Worm (Caenorhabditis elegans) whole organism, early embryonic: ENCODE data around the gene R04E5.8.

Source experiments
- B0310.2 ChIP-seq: sonication (generic microtip); optimal IDR thresholded peaks from 2 replicates; lab custom pipeline; 2016; ENCODE audit warnings: mild to moderate bottlenecking, missing genetic modification characterization, missing compliant biosample characterization
- F13C5.2 ChIP-seq: sonication (generic microtip); optimal IDR thresholded peaks from 2 replicates; lab custom pipeline; 2017; ENCODE audit warnings: mild to moderate bottlenecking, missing genetic modification characterization, inconsistent platforms, missing compliant biosample characterization
- aly-1 ChIP-seq: sonication (generic microtip); optimal IDR thresholded peaks from 2 replicates; lab custom pipeline; 2016; ENCODE audit warnings: missing genetic modification characterization, missing compliant biosample characterization
- ama-1 ChIP-seq: fragments of 150-350 bp; optimal IDR thresholded peaks from 2 replicates; lab custom pipeline; 2014
- ceh-13 ChIP-seq: fragments of 200-800 bp; sonication (Bioruptor generic); optimal IDR thresholded peaks from 2 replicates; lab custom pipeline; 2018; ENCODE audit warnings: mild to moderate bottlenecking, missing genetic modification characterization, missing compliant biosample characterization
- ceh-36 ChIP-seq: sonication (generic microtip); optimal IDR thresholded peaks from 2 replicates; lab custom pipeline; 2016; ENCODE audit warnings: missing genetic modification characterization, inconsistent platforms, missing compliant biosample characterization
- ets-7 ChIP-seq: sonication (generic microtip); optimal IDR thresholded peaks from 2 replicates; lab custom pipeline; 2016; ENCODE audit warnings: missing genotype, missing genetic modification characterization, missing compliant biosample characterization
- flt-1 ChIP-seq: fragments of 200-800 bp; sonication (Bioruptor generic); IDR thresholded peaks from 2 replicates; pipeline ENCODE4 v1.3.6; 2022; ENCODE audit warnings: missing genetic modification characterization, missing compliant biosample characterization
- hmbx-1 ChIP-seq: sonication (generic microtip); optimal IDR thresholded peaks from 2 replicates; lab custom pipeline; 2016; ENCODE audit warnings: mild to moderate bottlenecking, missing genetic modification characterization, missing compliant biosample characterization
- hmg-4 ChIP-seq: fragments of 200-800 bp; sonication (Bioruptor generic); optimal IDR thresholded peaks from 2 replicates; lab custom pipeline; 2018; ENCODE audit warnings: mild to moderate bottlenecking, missing genetic modification characterization, missing compliant biosample characterization
- hnd-1 ChIP-seq: sonication (generic microtip); optimal IDR thresholded peaks from 2 replicates; lab custom pipeline; 2016; ENCODE audit warnings: missing genetic modification characterization, missing compliant biosample characterization
- pes-1 ChIP-seq: fragments of 200-800 bp; sonication (Bioruptor generic); IDR thresholded peaks from 2 replicates; pipeline ENCODE4 v1.3.6; 2022; ENCODE audit warnings: missing genetic modification reagents, missing genetic modification characterization, missing compliant biosample characterization
- scrt-1 ChIP-seq: fragments of 200-800 bp; sonication (Bioruptor generic); IDR thresholded peaks from 2 replicates; pipeline ENCODE4 v1.3.6; 2022; ENCODE audit warnings: missing genetic modification characterization, missing compliant biosample characterization
- sea-1 ChIP-seq: fragments of 200-800 bp; sonication (Bioruptor generic); conservative IDR thresholded peaks from 2 replicates; pipeline ENCODE4 v1.3.6; 2022; ENCODE audit warnings: missing genetic modification characterization, missing compliant biosample characterization
- tbx-11 ChIP-seq: fragments of 200-800 bp; sonication (Bioruptor generic); IDR thresholded peaks from 2 replicates; pipeline ENCODE4 v1.3.6; 2022; ENCODE audit warnings: missing genetic modification characterization, missing compliant biosample characterization
- tbx-37 ChIP-seq: fragments of 200-800 bp; sonication (Bioruptor generic); conservative IDR thresholded peaks from 2 replicates; pipeline ENCODE4 v1.3.6; 2022; ENCODE audit warnings: missing genetic modification reagents, missing genetic modification characterization, missing compliant biosample characterization
- tra-4 ChIP-seq: sonication (generic microtip); optimal IDR thresholded peaks from 2 replicates; lab custom pipeline; 2017; ENCODE audit warnings: missing genetic modification characterization, missing compliant biosample characterization

The R04E5.8 gene

DNA sequence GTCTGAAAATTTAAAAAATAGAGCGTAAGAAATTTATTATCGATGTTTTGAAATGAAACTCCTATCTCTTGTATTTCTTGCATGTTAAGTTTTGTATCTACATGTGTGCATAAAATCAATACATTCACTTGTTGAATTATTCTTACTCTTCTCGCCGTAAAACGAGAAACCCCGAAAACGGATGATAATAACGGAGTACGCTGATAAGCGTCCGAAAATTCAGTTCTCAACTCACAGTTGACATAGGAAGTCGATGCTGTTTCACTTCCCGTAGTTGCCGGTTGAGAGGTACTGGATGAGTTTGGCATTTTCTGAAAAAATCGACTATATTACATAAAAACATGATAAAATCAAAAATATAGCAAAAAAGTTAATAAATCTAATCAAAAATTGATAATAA, 29.5 kb upstream of the R04E5.8 start, which contains the start of gene sec-15:
TSS of gene sec-15 (minus strand) at position 311 of the 400 bp plus-strand sequence.
- TF ChIP-seq ceh-36 (no peak), scrt-1 (GFP tag; lab: Robert Waterston, UW) (no peak), hmbx-1 (tag; lab: Kevin White, UChicago) (no peak), B0310.2 (tag; lab: Kevin White, UChicago) (no peak), F13C5.2 (tag; lab: Kevin White, UChicago) (no peak), tbx-11 (no peak), hmg-4 (GFP tag; lab: Kevin White, UChicago) (no peak), hnd-1 (tag; lab: Kevin White, UChicago) (no peak), sea-1 (no peak), ama-1 (lab: Kevin White, UChicago) (no peak), ceh-13 (GFP tag; lab: Kevin White, UChicago) (no peak)

- TF ChIP-seq ama-1 (lab: Kevin White, UChicago) (no peak), tbx-37 (no peak), hnd-1 (tag; lab: Kevin White, UChicago) (no peak), aly-1 (tag; lab: Kevin White, UChicago) (no peak), sea-1 (no peak), tra-4 (no peak), B0310.2 (tag; lab: Kevin White, UChicago) (no peak), hmg-4 (GFP tag; lab: Kevin White, UChicago) (no peak)
Observed at ce11 chrX:8831162-8831561, 25.2 kb upstream of the R04E5.8 start, which contains the start of gene C28G1.6. Gene C28G1.6, minus strand, starts transcription at chrX:8831262.

ce11 chrX:8828365-8828764, 22.4 kb upstream of the R04E5.8 start, which contains the start of gene rcs-1:
Gene rcs-1, minus strand, starts transcription at chrX:8828540.
- no peak for TF ChIP-seq ets-7 (tag; lab: Kevin White, UChicago)
- TF ChIP-seq tbx-11: no peak
- TF ChIP-seq ceh-36: no peak
- no peak for TF ChIP-seq pes-1 (GFP tag; lab: Robert Waterston, UW)
- TF ChIP-seq hmbx-1 (tag; lab: Kevin White, UChicago): no peak
- no peak for TF ChIP-seq flt-1
- no peak for TF ChIP-seq sea-1
- no peak for TF ChIP-seq hmg-4 (GFP tag; lab: Kevin White, UChicago)
- TF ChIP-seq ceh-13 (GFP tag; lab: Kevin White, UChicago): no peak
- TF ChIP-seq aly-1 (tag; lab: Kevin White, UChicago): no peak
- TF ChIP-seq ama-1 (lab: Kevin White, UChicago): no peak
- TF ChIP-seq scrt-1 (GFP tag; lab: Robert Waterston, UW): no peak
- no peak for TF ChIP-seq tbx-37
- TF ChIP-seq tra-4: no peak
- no peak for TF ChIP-seq F13C5.2 (tag; lab: Kevin White, UChicago)
- TF ChIP-seq hnd-1 (tag; lab: Kevin White, UChicago): no peak

- TF ChIP-seq ceh-13 (GFP tag; lab: Kevin White, UChicago) (no peak), tbx-37 (no peak), sea-1 (no peak), B0310.2 (tag; lab: Kevin White, UChicago) (no peak), scrt-1 (GFP tag; lab: Robert Waterston, UW) (no peak), pes-1 (GFP tag; lab: Robert Waterston, UW) (no peak), aly-1 (tag; lab: Kevin White, UChicago) (no peak), hnd-1 (tag; lab: Kevin White, UChicago) (no peak), ets-7 (tag; lab: Kevin White, UChicago) (no peak), flt-1 (no peak)
Observed at ce11 chrX:8824437-8824836, 18.5 kb upstream of the R04E5.8 start, which contains the start of gene ifd-1. Gene ifd-1, minus strand, starts transcription at chrX:8824448.

DNA sequence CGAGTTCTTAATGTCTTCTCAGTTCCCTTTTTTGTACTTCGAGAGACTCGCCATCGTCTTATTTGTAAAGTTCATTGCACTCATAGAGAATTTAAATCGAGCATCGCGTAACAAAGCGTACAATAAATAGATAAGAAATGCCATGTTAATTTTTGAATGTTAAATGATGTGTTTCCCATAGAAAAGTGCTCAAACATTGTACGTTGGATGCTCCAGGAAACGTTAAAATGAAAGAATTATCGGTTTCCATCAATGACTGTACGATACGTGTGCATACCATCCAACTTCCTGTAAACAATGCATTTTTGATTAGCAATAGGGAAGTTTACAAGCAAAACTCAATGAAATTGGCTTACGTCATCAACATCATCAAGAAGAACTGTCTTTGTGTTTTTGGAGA, 14.7 kb upstream of the R04E5.8 start:
- no peak for TF ChIP-seq ets-7 (tag; lab: Kevin White, UChicago)
- no peak for TF ChIP-seq hmg-4 (GFP tag; lab: Kevin White, UChicago)
- TF ChIP-seq tbx-37: no peak
- TF ChIP-seq B0310.2 (tag; lab: Kevin White, UChicago): no peak
- TF ChIP-seq F13C5.2 (tag; lab: Kevin White, UChicago): no peak
- TF ChIP-seq aly-1 (tag; lab: Kevin White, UChicago): no peak
- no peak for TF ChIP-seq ceh-13 (GFP tag; lab: Kevin White, UChicago)
- TF ChIP-seq ama-1 (lab: Kevin White, UChicago): no peak
- TF ChIP-seq sea-1: no peak
- TF ChIP-seq tra-4: no peak

DNA sequence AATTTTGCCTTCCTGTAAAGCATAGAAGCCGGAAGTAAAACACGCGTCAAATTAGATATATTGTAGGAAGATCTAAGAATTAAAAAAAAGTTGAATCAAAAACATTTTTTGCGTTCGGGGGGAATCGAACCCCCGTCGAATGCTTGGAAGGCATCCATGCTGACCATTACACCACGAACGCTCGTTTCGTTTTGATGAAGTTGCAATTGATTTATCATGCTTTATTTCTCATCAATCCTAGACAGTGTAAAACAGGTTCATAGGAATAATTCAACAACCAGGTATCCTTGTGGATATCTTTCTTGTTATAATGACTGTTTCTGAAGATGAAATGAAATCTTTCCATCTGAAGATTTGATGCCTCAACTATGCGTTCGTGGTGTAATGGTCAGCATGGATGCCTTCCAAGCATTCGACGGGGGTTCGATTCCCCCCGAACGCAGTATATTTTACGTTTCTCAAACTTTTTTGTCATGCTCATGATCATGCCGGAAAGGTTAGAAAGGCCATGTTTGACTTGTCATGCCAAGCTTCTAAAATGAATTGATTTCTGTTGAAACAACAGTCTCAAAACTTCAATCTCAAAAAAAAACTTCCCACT, 14.0 kb upstream of the R04E5.8 start:
- TF ChIP-seq tbx-11: no peak

DNA sequence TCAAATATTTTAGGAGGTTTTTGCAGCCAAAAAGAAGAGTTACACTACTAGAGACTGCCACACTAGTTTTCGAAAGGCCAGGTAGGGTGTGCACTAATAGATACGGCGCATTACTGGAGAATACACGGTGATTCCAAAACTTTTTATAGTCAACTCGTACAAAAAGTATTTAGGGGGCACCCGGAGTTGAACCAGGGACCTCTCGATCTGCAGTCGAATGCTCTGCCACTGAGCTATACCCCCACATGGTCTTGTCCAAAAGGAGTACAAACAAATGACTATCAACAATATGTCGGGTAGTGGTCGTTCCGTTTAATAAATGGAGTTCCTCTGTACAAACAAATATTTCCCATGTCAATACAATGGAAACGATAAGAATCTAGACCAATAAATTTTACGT, 12.0 kb upstream of the R04E5.8 start:
- TF ChIP-seq F13C5.2 (tag; lab: Kevin White, UChicago) (no peak), hmbx-1 (tag; lab: Kevin White, UChicago) (no peak), flt-1 (peak; percentile 76), scrt-1 (GFP tag; lab: Robert Waterston, UW) (peak; percentile 79), pes-1 (GFP tag; lab: Robert Waterston, UW) (peak; percentile 84), ets-7 (tag; lab: Kevin White, UChicago) (no peak), hmg-4 (GFP tag; lab: Kevin White, UChicago) (peak; percentile 0), tbx-11 (peak; percentile 68; the same call in 1 of the 2 replicates), tra-4 (peak; percentile 38), tbx-37 (peak; percentile 13; the same call in 1 of the 2 replicates), ceh-13 (GFP tag; lab: Kevin White, UChicago) (peak; percentile 43), hnd-1 (tag; lab: Kevin White, UChicago) (peak; percentile 16), sea-1 (peak; percentile 82), ama-1 (lab: Kevin White, UChicago) (no peak), aly-1 (tag; lab: Kevin White, UChicago) (peak; percentile 25), ceh-36 (peak; percentile 48), B0310.2 (tag; lab: Kevin White, UChicago) (no peak)
